Worm (Caenorhabditis elegans) whole organism, L3 larva: Measurements from ENCODE around the gene twk-43.

ENCODE experiments used
- R02D3.7 ChIP-seq: fragments of 150-350 bp; optimal IDR thresholded peaks from 2 replicates; lab custom pipeline; 2014; ENCODE audit warnings: missing biosample characterization, missing genetic modification characterization
- ZK546.5 ChIP-seq: sonication (generic microtip); optimal IDR thresholded peaks from 2 replicates; lab custom pipeline; 2017; ENCODE audit warnings: missing biosample characterization, missing genetic modification characterization
- ama-1 ChIP-seq: fragments of 150-350 bp; optimal IDR thresholded peaks from 2 replicates; lab custom pipeline; 2018
- ceh-28 ChIP-seq: fragments of 150-350 bp; optimal IDR thresholded peaks from 2 replicates; lab custom pipeline; 2014; ENCODE audit warnings: missing biosample characterization, missing genetic modification reagents, missing genetic modification characterization
- ceh-82 ChIP-seq: fragments of 150-350 bp; optimal IDR thresholded peaks from 2 replicates; lab custom pipeline; 2014; ENCODE audit warnings: missing biosample characterization, missing genetic modification characterization
- ceh-9 ChIP-seq: sonication (generic microtip); optimal IDR thresholded peaks from 2 replicates; lab custom pipeline; 2018; ENCODE audit warnings: missing biosample characterization, missing genetic modification characterization
- egl-5 ChIP-seq: fragments of 150-350 bp; optimal IDR thresholded peaks from 2 replicates; lab custom pipeline; 2017; ENCODE audit warnings: missing biosample characterization, missing genetic modification reagents, missing genetic modification characterization, inconsistent platforms
- elt-1 ChIP-seq: fragments of 150-350 bp; optimal IDR thresholded peaks from 2 replicates; lab custom pipeline; 2014; ENCODE audit warnings: missing biosample characterization, missing genetic modification characterization
- elt-2 ChIP-seq: sonication (generic microtip); optimal IDR thresholded peaks from 2 replicates; lab custom pipeline; 2016; ENCODE audit warnings: missing genetic modification reagents, mild to moderate bottlenecking, missing genetic modification characterization, missing compliant biosample characterization
- elt-3 ChIP-seq, 3 experiments: fragments of 150-350 bp in 1 of 3; sonication (generic microtip) in 2 of 3; optimal IDR thresholded peaks; 2 replicates in 2 of 3; 4 replicates in 1 of 3; lab custom pipeline; 2014 to 2017; ENCODE audit warnings: missing biosample characterization in 3 of 3, missing genetic modification characterization in 3 of 3
- fkh-10 ChIP-seq: sonication (generic microtip); optimal IDR thresholded peaks from 2 replicates; lab custom pipeline; 2017; ENCODE audit warnings: missing biosample characterization, missing genetic modification reagents, missing genetic modification characterization
- fkh-2 ChIP-seq: fragments of 150-350 bp; optimal IDR thresholded peaks from 2 replicates; lab custom pipeline; 2014; ENCODE audit warnings: missing biosample characterization, missing genetic modification reagents, missing genetic modification characterization
- fos-1 ChIP-seq: fragments of 150-350 bp; optimal IDR thresholded peaks from 2 replicates; lab custom pipeline; 2014; ENCODE audit warnings: missing biosample characterization, missing genetic modification characterization
- hmg-11 ChIP-seq: sonication (generic microtip); optimal IDR thresholded peaks from 2 replicates; lab custom pipeline; 2016; ENCODE audit warnings: missing genetic modification characterization, missing compliant biosample characterization
- jun-1 ChIP-seq: fragments of 150-350 bp; optimal IDR thresholded peaks from 2 replicates; lab custom pipeline; 2014; ENCODE audit warnings: missing biosample characterization, missing genetic modification reagents, missing genetic modification characterization
- lin-15B ChIP-seq: fragments of 150-350 bp; optimal IDR thresholded peaks from 2 replicates; lab custom pipeline; 2014; ENCODE audit warnings: missing biosample characterization, missing genetic modification characterization
- lin-39 ChIP-seq: fragments of 150-350 bp; optimal IDR thresholded peaks from 2 replicates; lab custom pipeline; 2018; ENCODE audit warnings: missing biosample characterization, missing genetic modification reagents, missing genetic modification characterization
- lsy-12 ChIP-seq: sonication (generic microtip); optimal IDR thresholded peaks from 2 replicates; lab custom pipeline; 2016; ENCODE audit warnings: mild to moderate bottlenecking, missing genetic modification characterization, missing compliant biosample characterization
- mdl-1 ChIP-seq: fragments of 150-350 bp; optimal IDR thresholded peaks from 2 replicates; lab custom pipeline; 2014; ENCODE audit warnings: missing biosample characterization, missing genetic modification characterization
- mml-1 ChIP-seq: fragments of 150-350 bp; sonication (generic microtip); optimal IDR thresholded peaks from 3 replicates; lab custom pipeline; 2014; ENCODE audit warnings: missing biosample characterization, missing genetic modification characterization
- nfya-1 ChIP-seq: sonication (generic microtip); optimal IDR thresholded peaks from 2 replicates; lab custom pipeline; 2017; ENCODE audit warnings: missing genetic modification characterization, mild to moderate bottlenecking, missing compliant biosample characterization, antibody characterized with exemption, moderate library complexity; ENCODE audit not compliant: insufficient read depth
- nhr-12 ChIP-seq: fragments of 150-350 bp; optimal IDR thresholded peaks from 2 replicates; lab custom pipeline; 2014; ENCODE audit warnings: missing biosample characterization, missing genetic modification characterization
- nhr-23 ChIP-seq: fragments of 150-350 bp; optimal IDR thresholded peaks from 2 replicates; lab custom pipeline; 2014; ENCODE audit warnings: missing biosample characterization, missing genetic modification reagents, missing genetic modification characterization
- nhr-237 ChIP-seq: fragments of 150-350 bp; optimal IDR thresholded peaks from 2 replicates; lab custom pipeline; 2014; ENCODE audit warnings: missing biosample characterization, missing genetic modification characterization
- nhr-25 ChIP-seq: sonication (generic microtip); optimal IDR thresholded peaks from 2 replicates; lab custom pipeline; 2017; ENCODE audit warnings: missing biosample characterization, missing genetic modification characterization
- nhr-43 ChIP-seq: sonication (generic microtip); optimal IDR thresholded peaks from 2 replicates; lab custom pipeline; 2016; ENCODE audit warnings: mild to moderate bottlenecking, missing genetic modification characterization, missing compliant biosample characterization; ENCODE audit not compliant: poor library complexity, severe bottlenecking
- nhr-76 ChIP-seq: fragments of 150-350 bp; sonication (generic microtip); optimal IDR thresholded peaks from 5 replicates; lab custom pipeline; 2014; ENCODE audit warnings: missing biosample characterization, missing genetic modification characterization
- nhr-77 ChIP-seq: fragments of 150-350 bp; optimal IDR thresholded peaks from 2 replicates; lab custom pipeline; 2014; ENCODE audit warnings: missing biosample characterization, missing genetic modification characterization
- pha-4 ChIP-seq: fragments of 150-350 bp; optimal IDR thresholded peaks from 2 replicates; lab custom pipeline; 2014; ENCODE audit warnings: missing biosample characterization, missing genetic modification reagents, missing genetic modification characterization
- pqm-1 ChIP-seq: fragments of 150-350 bp; optimal IDR thresholded peaks from 2 replicates; lab custom pipeline; 2017; ENCODE audit warnings: missing biosample characterization, missing genetic modification characterization, inconsistent platforms
- skn-1 ChIP-seq: fragments of 150-350 bp; optimal IDR thresholded peaks from 2 replicates; lab custom pipeline; 2014; ENCODE audit warnings: missing biosample characterization, missing genetic modification characterization
- snpc-4 ChIP-seq: fragments of 150-350 bp; optimal IDR thresholded peaks from 2 replicates; lab custom pipeline; 2014; ENCODE audit warnings: missing biosample characterization, missing genetic modification characterization
- tbx-2 ChIP-seq: sonication (generic microtip); optimal IDR thresholded peaks from 2 replicates; lab custom pipeline; 2016; ENCODE audit warnings: mild to moderate bottlenecking, missing genetic modification characterization, missing compliant biosample characterization
- ztf-11 ChIP-seq: fragments of 150-350 bp; optimal IDR thresholded peaks from 2 replicates; lab custom pipeline; 2014; ENCODE audit warnings: missing biosample characterization, missing genetic modification characterization
- ztf-4 ChIP-seq: fragments of 150-350 bp; optimal IDR thresholded peaks from 2 replicates; lab custom pipeline; 2014; ENCODE audit warnings: missing biosample characterization, missing genetic modification characterization

Gene twk-43

DNA sequence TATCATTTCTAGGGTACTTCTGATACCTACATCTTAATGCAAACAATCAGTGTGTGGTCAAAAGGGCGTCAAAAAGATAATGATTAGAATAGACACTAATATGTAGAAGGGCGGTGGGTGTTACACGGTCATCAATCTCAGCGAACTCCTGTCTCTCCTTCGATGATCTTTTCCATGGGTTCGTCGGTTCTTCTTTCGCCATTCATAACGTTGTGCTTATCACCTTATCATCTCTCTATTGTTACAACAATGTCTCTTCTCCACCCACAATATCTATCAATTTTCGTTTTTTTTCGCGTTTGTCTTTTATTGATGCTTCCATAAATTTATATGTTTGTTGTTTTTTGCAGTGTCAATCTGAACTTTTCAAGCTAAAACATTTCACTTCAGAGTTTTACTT lies 44.6 kb upstream of the twk-43 start, which contains the start of gene ceh-79:
Gene ceh-79, plus strand, starts transcription at position 391 of the 400 bp plus-strand sequence.
- TF ChIP-seq nhr-76 (tag; lab: Kevin White, UChicago) (no peak), elt-2 (tag; lab: Kevin White, UChicago) (peak; percentile 57)

DNA sequence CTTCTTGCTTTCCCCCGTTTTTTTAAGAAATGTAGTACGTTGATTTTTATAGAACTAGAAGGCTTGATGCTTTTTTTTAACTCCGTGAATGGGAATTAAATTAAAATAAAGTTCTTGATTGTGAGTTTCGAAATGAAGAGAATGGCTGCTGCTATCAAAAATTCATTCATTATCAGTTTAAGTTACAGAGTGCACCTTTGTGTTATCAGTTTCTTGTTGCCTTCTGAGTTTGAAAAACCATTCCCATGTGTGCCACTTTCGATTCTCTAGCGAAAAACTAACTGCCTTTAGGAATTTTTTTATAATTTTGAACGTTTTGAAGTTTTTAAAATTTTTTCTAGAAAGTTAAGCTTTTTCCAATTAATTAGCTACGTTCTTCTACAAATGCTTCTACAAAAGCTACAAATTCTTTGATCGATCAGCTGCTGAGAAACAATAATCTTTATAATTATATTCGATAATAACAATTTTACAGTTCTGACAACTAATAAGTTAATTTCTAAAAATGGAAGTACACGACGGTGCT lies 41.4 kb upstream of the twk-43 start, which contains the start of gene C26E1.2:
Gene C26E1.2, plus strand, starts transcription at position 476 of the 526 bp plus-strand sequence.
- peak; percentile 11 for TF ChIP-seq pqm-1 (tag; lab: Kevin White, UChicago)
- peak; percentile 83 for TF ChIP-seq elt-2 (tag; lab: Kevin White, UChicago)
- no peak for TF ChIP-seq pha-4 (tag; lab: Kevin White, UChicago)

DNA sequence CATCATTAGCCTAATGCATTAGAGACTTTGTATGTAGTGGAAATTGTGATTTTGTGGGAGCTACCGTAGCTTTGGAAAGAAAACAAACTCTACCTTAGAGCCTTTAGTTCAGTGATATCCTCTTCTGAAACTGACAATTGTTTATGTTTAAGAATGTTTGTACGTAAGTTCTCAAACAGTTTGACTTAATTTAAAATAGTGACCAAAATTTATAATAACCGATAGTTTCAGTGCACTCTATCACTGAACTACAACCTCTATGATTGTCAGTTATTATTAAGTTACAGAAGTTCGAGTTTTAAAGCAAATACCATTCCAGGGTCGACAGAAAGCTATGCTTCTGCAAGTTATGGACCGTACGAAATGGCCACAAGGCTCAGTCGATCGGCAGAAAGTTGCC lies 37.5 kb upstream of the twk-43 start, which contains the start of gene C50B6.1:
Gene C50B6.1, plus strand, starts transcription at position 301 of the 400 bp plus-strand sequence.
- TF ChIP-seq nhr-237: no peak
- TF ChIP-seq hmg-11 (tag; lab: Kevin White, UChicago): no peak
- TF ChIP-seq ZK546.5 (tag; lab: Kevin White, UChicago): no peak
- TF ChIP-seq nhr-25 (tag; lab: Kevin White, UChicago): no peak

DNA sequence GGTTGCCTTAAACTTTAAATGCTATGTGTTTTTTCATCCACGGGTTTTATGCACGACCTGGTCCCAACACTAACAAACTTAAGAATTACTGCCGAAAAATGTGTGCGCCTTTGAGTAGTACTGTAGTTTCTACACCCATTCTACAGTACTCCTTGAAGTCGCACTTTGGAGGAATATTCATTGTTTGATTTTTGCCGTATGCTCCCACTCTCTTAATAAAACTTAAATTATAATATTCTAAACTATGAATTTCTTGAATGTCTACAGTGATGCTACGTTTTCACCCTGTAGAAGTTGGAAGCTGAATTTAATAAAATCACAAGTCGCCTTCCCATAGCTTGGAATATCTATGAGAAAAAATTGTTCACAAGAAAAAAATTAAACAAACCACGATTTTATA lies 36.3 kb upstream of the twk-43 start:
- TF ChIP-seq nhr-12: no peak
- no peak for TF ChIP-seq pqm-1 (tag; lab: Kevin White, UChicago)
- no peak for TF ChIP-seq elt-2 (tag; lab: Kevin White, UChicago)
- TF ChIP-seq nfya-1 (tag; lab: Kevin White, UChicago): no peak
- TF ChIP-seq ztf-11: no peak
- no peak for TF ChIP-seq nhr-23 (tag; lab: Kevin White, UChicago)
- TF ChIP-seq ceh-9 (tag; lab: Kevin White, UChicago): no peak
- no peak for TF ChIP-seq elt-3 (tag; optimal IDR thresholded peaks at IDR 0.05; lab: Kevin White, UChicago)
- TF ChIP-seq fkh-2 (tag; lab: Kevin White, UChicago): no peak
- TF ChIP-seq nhr-237: no peak
- TF ChIP-seq ceh-28: no peak
- TF ChIP-seq snpc-4 (tag; lab: Kevin White, UChicago): no peak
- no peak for TF ChIP-seq fkh-10 (GFP tag; lab: Kevin White, UChicago)
- no peak for TF ChIP-seq lsy-12 (tag; lab: Kevin White, UChicago)
- TF ChIP-seq, all 47 proteins: peak for 0

DNA sequence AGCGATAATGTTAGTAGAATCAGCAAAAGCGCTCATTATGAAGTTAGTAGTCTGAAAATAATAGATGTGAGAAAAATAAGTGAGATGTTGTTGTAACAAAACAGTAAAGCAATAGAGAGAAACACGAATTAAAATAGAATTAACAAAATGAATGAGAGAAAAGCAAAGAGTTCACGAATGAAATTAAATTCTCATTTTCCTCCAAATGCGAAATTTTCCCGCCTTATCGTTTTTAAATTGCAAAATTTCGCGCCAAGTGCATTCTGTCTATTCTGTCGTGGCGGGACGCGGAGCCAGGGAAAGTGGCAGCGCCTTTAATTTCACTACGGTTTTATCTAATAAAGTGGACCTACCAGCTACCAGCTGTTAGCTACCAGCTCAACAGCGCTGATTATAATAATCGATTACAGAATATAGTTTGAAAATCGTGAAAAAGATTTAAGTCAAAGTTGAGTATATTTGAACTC lies 33.8 kb upstream of the twk-43 start, which contains the start of gene nasp-2:
Gene nasp-2, minus strand, starts transcription at position 51 of the 467 bp plus-strand sequence.
- no peak for TF ChIP-seq nhr-77
- TF ChIP-seq lin-15B (tag; lab: Kevin White, UChicago): peak; percentile 44
- TF ChIP-seq nfya-1 (tag; lab: Kevin White, UChicago): no peak
- no peak for TF ChIP-seq hmg-11 (tag; lab: Kevin White, UChicago)
- peak; percentile 20 for TF ChIP-seq elt-2 (tag; lab: Kevin White, UChicago)
- peak; percentile 37 for TF ChIP-seq pha-4 (tag; lab: Kevin White, UChicago)
- no peak for TF ChIP-seq R02D3.7 (tag; lab: Kevin White, UChicago)
- peak; percentile 3 for TF ChIP-seq nhr-43

DNA sequence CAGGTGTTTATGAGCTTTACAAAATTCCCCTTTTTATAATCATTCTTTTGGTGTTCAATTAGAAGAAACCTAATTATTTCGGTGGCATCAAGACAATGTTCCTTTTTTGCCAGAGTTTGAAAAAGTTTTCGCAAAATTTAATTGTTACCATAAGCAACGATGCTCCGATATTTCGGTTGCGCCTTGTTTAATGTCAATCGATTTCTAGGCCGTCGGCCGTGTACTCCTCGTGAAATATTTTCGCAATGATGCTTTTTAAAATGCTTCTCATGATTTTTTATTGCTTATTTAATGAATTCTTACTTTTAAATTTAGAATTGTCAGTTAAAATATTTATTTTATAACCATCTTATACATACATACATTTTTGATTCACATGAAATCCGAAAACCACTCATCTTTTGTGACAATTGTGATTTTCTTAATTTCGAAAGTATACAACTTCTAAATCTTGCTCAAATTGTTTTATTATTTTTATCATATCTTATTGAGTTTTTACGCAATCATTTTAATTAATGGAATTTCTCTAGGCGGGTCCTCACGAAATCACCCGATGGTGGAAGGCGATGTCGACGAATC lies 32.9 kb upstream of the twk-43 start, which contains the start of gene C50B6.3:
Gene C50B6.3, plus strand, starts transcription at position 529 of the 579 bp plus-strand sequence.
- TF ChIP-seq nfya-1 (tag; lab: Kevin White, UChicago) (peak; percentile 78), lin-15B (tag; lab: Kevin White, UChicago) (peak; percentile 94), fos-1 (tag; lab: Kevin White, UChicago) (no peak), ceh-28 (peak; percentile 53), nhr-25 (tag; lab: Kevin White, UChicago) (peak; percentile 63), elt-1 (tag; lab: Kevin White, UChicago) (peak; percentile 42), pqm-1 (tag; lab: Kevin White, UChicago) (peak; percentile 19), nhr-23 (tag; lab: Kevin White, UChicago) (peak; percentile 90), mdl-1 (tag; lab: Kevin White, UChicago) (no peak), nhr-77 (no peak), skn-1 (peak; percentile 2), egl-5 (tag; lab: Kevin White, UChicago) (peak; percentile 68), ceh-9 (tag; lab: Kevin White, UChicago) (no peak), lin-39 (peak; percentile 75), mml-1 (tag; lab: Kevin White, UChicago) (no peak), nhr-43 (peak; percentile 94), hmg-11 (tag; lab: Kevin White, UChicago) (peak; percentile 28), ama-1 (no peak), R02D3.7 (tag; lab: Kevin White, UChicago) (peak; percentile 35), pha-4 (tag; lab: Kevin White, UChicago) (peak; percentile 83), elt-2 (tag; lab: Kevin White, UChicago) (peak; percentile 14), ztf-4 (tag; lab: Kevin White, UChicago) (no peak), lsy-12 (tag; lab: Kevin White, UChicago) (peak; percentile 82), tbx-2 (peak; percentile 4), ceh-82 (peak; percentile 29), jun-1 (tag; lab: Kevin White, UChicago) (peak; percentile 52)
